Fruit fly (Drosophila melanogaster): Measurements from ENCODE around the gene CG17751.

Gene CG17751

DNA sequence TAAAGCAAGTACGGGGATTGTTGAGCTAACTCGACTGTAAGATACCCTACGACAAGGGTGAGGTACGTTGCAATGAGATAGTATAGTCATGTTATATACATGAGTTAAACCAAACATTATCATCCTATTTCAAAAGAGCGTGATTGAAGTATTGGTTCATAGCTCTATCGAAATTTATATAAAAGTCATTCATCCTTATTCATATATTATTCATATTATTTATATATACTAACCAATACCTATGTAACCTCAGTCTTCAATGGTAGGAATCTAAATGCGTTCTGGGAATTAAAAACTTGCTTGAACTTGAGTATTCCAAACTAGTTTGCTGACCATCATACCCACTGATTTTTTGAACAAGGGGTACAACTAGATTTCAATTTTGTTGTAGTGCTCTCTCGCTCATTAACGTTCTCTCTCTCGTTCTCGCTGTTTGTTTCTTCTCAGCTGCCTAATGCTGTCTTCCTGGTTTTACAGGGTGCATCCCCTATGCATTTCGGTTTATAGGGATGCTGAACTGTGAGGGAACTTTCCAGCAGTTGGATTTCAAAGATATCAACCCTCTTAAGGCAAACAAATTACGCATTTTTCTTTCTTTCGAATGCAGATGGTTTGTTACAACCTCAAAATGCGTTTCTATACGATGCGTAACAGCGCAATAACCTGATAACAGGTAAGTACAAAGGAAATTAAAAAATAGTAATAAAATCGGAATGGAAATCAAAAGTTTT is 20.9 kb downstream of the CG17751 start (continued):
- TF ChIP-seq Fer3 (tag; optimal IDR thresholded peaks at IDR 0.05): peak; percentile 2
- peak; percentile 56 for TF ChIP-seq CG17829 (tag; optimal IDR thresholded peaks at IDR 0.05)
- peak; percentile 43 for TF ChIP-seq CoRest (tag; optimal IDR thresholded peaks at IDR 0.05)
- peak; percentile 6 for TF ChIP-seq CG30431 (GFP tag; optimal IDR thresholded peaks at IDR 0.05)
- TF ChIP-seq CG4617 (GFP tag; optimal IDR thresholded peaks at IDR 0.05; ENCODE audit: borderline replicate concordance): no peak
- TF ChIP-seq Bteb2 (GFP tag; optimal IDR thresholded peaks at IDR 0.05): no peak
- peak; percentile 9; the same call in 1 of the 2 replicates for TF ChIP-seq E2f2 (GFP tag; IDR thresholded peaks at IDR 0.05)
- TF ChIP-seq tio (GFP tag; optimal IDR thresholded peaks at IDR 0.05): peak; percentile 24
- peak; percentile 63 for TF ChIP-seq CG31441 (GFP tag; IDR thresholded peaks at IDR 0.05)
- TF ChIP-seq Med (GFP tag): peak; percentile 80
- TF ChIP-seq Hmx (GFP tag; optimal IDR thresholded peaks at IDR 0.05): no peak
- no peak for TF ChIP-seq CG12219 (GFP tag; optimal IDR thresholded peaks at IDR 0.05)
- TF ChIP-seq CG14710 (tag; optimal IDR thresholded peaks at IDR 0.05): peak; percentile 62
- TF ChIP-seq Ets65A (GFP tag): peak; percentile 91
- TF ChIP-seq Spps (tag; optimal IDR thresholded peaks at IDR 0.05): peak; percentile 2
- no peak for TF ChIP-seq da (GFP tag; optimal IDR thresholded peaks at IDR 0.05)
- no peak for TF ChIP-seq NK7.1 (GFP tag; optimal IDR thresholded peaks at IDR 0.05)
- TF ChIP-seq Trl (optimal IDR thresholded peaks at IDR 0.05): peak; percentile 11 to 39
- TF ChIP-seq Trl (GFP tag; optimal IDR thresholded peaks at IDR 0.05): no peak
- TF ChIP-seq CG15696 (tag; optimal IDR thresholded peaks at IDR 0.05): peak; percentile 31
- peak; percentile 43 for TF ChIP-seq CG15011 (GFP tag; optimal IDR thresholded peaks at IDR 0.05)
- peak; percentile 12 for TF ChIP-seq trh (GFP tag; optimal IDR thresholded peaks at IDR 0.05)
- TF ChIP-seq row (GFP tag; IDR thresholded peaks at IDR 0.05): peak; percentile 68
- TF ChIP-seq Meics (GFP tag; optimal IDR thresholded peaks at IDR 0.05): peak; percentile 69
- TF ChIP-seq CG6683 (GFP tag; optimal IDR thresholded peaks at IDR 0.05): no peak
- TF ChIP-seq CG17359 (tag; optimal IDR thresholded peaks at IDR 0.05): peak; percentile 52
- TF ChIP-seq Nf-YC (tag; optimal IDR thresholded peaks at IDR 0.05): peak; percentile 43
- TF ChIP-seq D (optimal IDR thresholded peaks at IDR 0.05): no peak
- TF ChIP-seq D (GFP tag; optimal IDR thresholded peaks at IDR 0.05): peak; percentile 45
- no peak for TF ChIP-seq HmgD (GFP tag; optimal IDR thresholded peaks at IDR 0.05)
- peak; percentile 56 for TF ChIP-seq D19A (tag; optimal IDR thresholded peaks at IDR 0.05)
- TF ChIP-seq tin (GFP tag; optimal IDR thresholded peaks at IDR 0.05): peak; percentile 42
- peak; percentile 50 for TF ChIP-seq Abd-B (GFP tag; optimal IDR thresholded peaks at IDR 0.05)
- no peak for TF ChIP-seq CG9797 (GFP tag; optimal IDR thresholded peaks at IDR 0.05)
- no peak for TF ChIP-seq Atf-2 (GFP tag; optimal IDR thresholded peaks at IDR 0.05)
- TF ChIP-seq tap (tag; optimal IDR thresholded peaks at IDR 0.05): peak; percentile 50
- no peak for TF ChIP-seq CG31224 (GFP tag; IDR thresholded peaks at IDR 0.05)
- peak; percentile 29 for TF ChIP-seq CG13775 (GFP tag; optimal IDR thresholded peaks at IDR 0.05)
- TF ChIP-seq ranshi (GFP tag; IDR thresholded peaks at IDR 0.05): no peak; the same call in 1 of the 2 replicates
- TF ChIP-seq CG30403 (GFP tag; optimal IDR thresholded peaks at IDR 0.05): peak; percentile 30
- TF ChIP-seq ind (GFP tag; optimal IDR thresholded peaks at IDR 0.05): peak; percentile 61
- TF ChIP-seq Tbp (GFP tag; optimal IDR thresholded peaks at IDR 0.05): no peak
- peak; percentile 60; the same call in 1 of the 3 replicates for TF ChIP-seq dysf (GFP tag; IDR thresholded peaks at IDR 0.05)
- no peak for TF ChIP-seq Elba2 (GFP tag; optimal IDR thresholded peaks at IDR 0.05)
- peak; percentile 67 for TF ChIP-seq caup (GFP tag; optimal IDR thresholded peaks at IDR 0.05; ENCODE audit: severe bottlenecking)
- TF ChIP-seq D19B (GFP tag; optimal IDR thresholded peaks at IDR 0.05): peak; percentile 92
- 0 out of 3 replicates have a peak, but pooled peaks have one; percentile 39 for TF ChIP-seq CG11456 (GFP tag; IDR thresholded peaks at IDR 0.05)
- TF ChIP-seq CG10209 (GFP tag; optimal IDR thresholded peaks at IDR 0.05): peak; percentile 6
- TF ChIP-seq CG12104 (GFP tag; optimal IDR thresholded peaks at IDR 0.05): peak; percentile 5
- TF ChIP-seq dmrt99B (tag; optimal IDR thresholded peaks at IDR 0.05): peak; percentile 72
